Fruit fly (Drosophila melanogaster): ENCODE data around the gene RnpS1.

RnpS1 gene

dm6 chr3R:9504355-9504754 lies 47.5 kb upstream of the RnpS1 start, which contains the start of gene CG8149 (continued):
- TF ChIP-seq CG31388 (GFP tag; optimal IDR thresholded peaks at IDR 0.05): no peak
- no peak for TF ChIP-seq Nf-YA (GFP tag; IDR thresholded peaks at IDR 0.05)
- no peak for TF ChIP-seq dimm (GFP tag; IDR thresholded peaks at IDR 0.05)
- no peak for TF ChIP-seq CG18476 (GFP tag; optimal IDR thresholded peaks at IDR 0.05)
- peak; percentile 90 for TF ChIP-seq CG2129 (GFP tag; IDR thresholded peaks at IDR 0.05; ENCODE audit: partially characterized antibody)
- no peak for TF ChIP-seq NC2α (GFP tag; optimal IDR thresholded peaks at IDR 0.05)
- TF ChIP-seq CG10209 (GFP tag; optimal IDR thresholded peaks at IDR 0.05): no peak
- no peak for TF ChIP-seq ase (GFP tag; IDR thresholded peaks at IDR 0.05)
- no peak for TF ChIP-seq zf30C (GFP tag; optimal IDR thresholded peaks at IDR 0.05)
- TF ChIP-seq ERR (GFP tag; optimal IDR thresholded peaks at IDR 0.05): no peak
- TF ChIP-seq phol (tag; optimal IDR thresholded peaks at IDR 0.05): peak; percentile 66
- no peak for TF ChIP-seq vvl (GFP tag; IDR thresholded peaks at IDR 0.05)
- TF ChIP-seq CG17802 (tag; optimal IDR thresholded peaks at IDR 0.05): no peak
- TF ChIP-seq CG3847 (GFP tag; IDR thresholded peaks at IDR 0.05): no peak
- no peak for TF ChIP-seq Poxn (GFP tag; IDR thresholded peaks at IDR 0.05)
- peak; percentile 8 for TF ChIP-seq Myb (GFP tag; optimal IDR thresholded peaks at IDR 0.05)
- no peak for TF ChIP-seq Hand (GFP tag; optimal IDR thresholded peaks at IDR 0.05)
- no peak for TF ChIP-seq nerfin-1 (tag; optimal IDR thresholded peaks at IDR 0.05)
- no peak for TF ChIP-seq CG17912 (GFP tag; optimal IDR thresholded peaks at IDR 0.05)
- TF ChIP-seq CG31441 (GFP tag; IDR thresholded peaks at IDR 0.05): peak; percentile 45; the same call in 1 of the 2 replicates
- TF ChIP-seq insv (GFP tag; optimal IDR thresholded peaks at IDR 0.05): peak in 1 of 2 experiments; percentile 17
- no peak for TF ChIP-seq CG7987 (GFP tag; optimal IDR thresholded peaks at IDR 0.05)
- peak; percentile 60 for TF ChIP-seq CG12391 (tag; optimal IDR thresholded peaks at IDR 0.05)
- TF ChIP-seq bigmax (GFP tag; optimal IDR thresholded peaks at IDR 0.05): no peak
- no peak for TF ChIP-seq br (optimal IDR thresholded peaks at IDR 0.05)
- peak; percentile 54 for TF ChIP-seq CG15601 (tag; optimal IDR thresholded peaks at IDR 0.05)
- no peak for TF ChIP-seq CG12155 (GFP tag; optimal IDR thresholded peaks at IDR 0.05)
- TF ChIP-seq CG7963 (GFP tag; IDR thresholded peaks at IDR 0.05; ENCODE audit: partially characterized antibody): peak; percentile 82
- peak; percentile 69 for TF ChIP-seq Vsx1 (GFP tag; optimal IDR thresholded peaks at IDR 0.05)
- no peak for TF ChIP-seq CG14667 (GFP tag; IDR thresholded peaks at IDR 0.05)
- no peak for TF ChIP-seq bowl (GFP tag; IDR thresholded peaks at IDR 0.05)
- TF ChIP-seq rib (GFP tag; IDR thresholded peaks at IDR 0.05): no peak
- TF ChIP-seq H2.0 (GFP tag; IDR thresholded peaks at IDR 0.05): no peak
- no peak for TF ChIP-seq onecut (GFP tag; IDR thresholded peaks at IDR 0.05)
- peak; percentile 85 for TF ChIP-seq trem (tag; optimal IDR thresholded peaks at IDR 0.05)
- no peak for TF ChIP-seq Gsc (GFP tag; IDR thresholded peaks at IDR 0.05)
- peak; percentile 75 for TF ChIP-seq MBD-R2 (GFP tag; IDR thresholded peaks at IDR 0.05)
- no peak for TF ChIP-seq odd (GFP tag; optimal IDR thresholded peaks at IDR 0.05)
- no peak for TF ChIP-seq CG10959 (GFP tag; IDR thresholded peaks at IDR 0.05)
- no peak for TF ChIP-seq schlank (tag; optimal IDR thresholded peaks at IDR 0.05)
- TF ChIP-seq CG16863 (GFP tag; optimal IDR thresholded peaks at IDR 0.05): no peak
- TF ChIP-seq aop (GFP tag; IDR thresholded peaks at IDR 0.05): no peak
- TF ChIP-seq Pdp1 (GFP tag; optimal IDR thresholded peaks at IDR 0.05): peak in 1 of 2 experiments; percentile 37
- no peak for TF ChIP-seq CG18011 (GFP tag; optimal IDR thresholded peaks at IDR 0.05)
- TF ChIP-seq CG11504 (tag; optimal IDR thresholded peaks at IDR 0.05): no peak
- peak; percentile 55 for TF ChIP-seq CG2120 (GFP tag; optimal IDR thresholded peaks at IDR 0.05)
- TF ChIP-seq Hmr (GFP tag; optimal IDR thresholded peaks at IDR 0.05): no peak
- TF ChIP-seq ash1 (GFP tag; optimal IDR thresholded peaks at IDR 0.05): no peak
- TF ChIP-seq Blimp-1 (GFP tag; optimal IDR thresholded peaks at IDR 0.05): no peak
- TF ChIP-seq CG15269 (tag; optimal IDR thresholded peaks at IDR 0.05): no peak
- peak; percentile 80 for TF ChIP-seq ato (GFP tag; IDR thresholded peaks at IDR 0.05; ENCODE audit: partially characterized antibody)
- TF ChIP-seq E2f1 (GFP tag; IDR thresholded peaks at IDR 0.05): no peak
